Fruit fly (Drosophila melanogaster) whole organism, embryonic: ENCODE measurements around the gene CG10508.

Source experiments
- Ada2b ChIP-seq: fragments of 200-800 bp; sonication (Bioruptor generic); IDR thresholded peaks from 2 replicates; pipeline ENCODE4 v1.3.6; 2022; ENCODE audit warnings: missing biosample characterization, missing genetic modification characterization
- Antp ChIP-seq: fragments of 200-800 bp; sonication (Bioruptor generic); optimal IDR thresholded peaks from 3 replicates; lab custom pipeline; 2016; ENCODE audit warnings: missing biosample characterization, missing genetic modification characterization
- CG10267 ChIP-seq: fragments of 200-800 bp; sonication (Bioruptor generic); optimal IDR thresholded peaks from 2 replicates; lab custom pipeline; 2018; ENCODE audit warnings: missing biosample characterization, mild to moderate bottlenecking, missing genetic modification characterization, moderate library complexity
- CG11695 ChIP-seq: fragments of 200-800 bp; sonication (Bioruptor generic); IDR thresholded peaks from 3 replicates; pipeline ENCODE4 v1.3.6; 2022; ENCODE audit warnings: missing biosample characterization, missing genetic modification characterization
- CG11696 ChIP-seq: fragments of 200-800 bp; sonication (Bioruptor generic); IDR thresholded peaks from 2 replicates; pipeline ENCODE4 v1.3.6; 2022; ENCODE audit warnings: missing biosample characterization, missing genetic modification characterization
- CG13894 ChIP-seq: fragments of 200-800 bp; sonication (Bioruptor generic); optimal IDR thresholded peaks from 3 replicates; lab custom pipeline; 2018; ENCODE audit warnings: missing biosample characterization, mild to moderate bottlenecking, missing genetic modification characterization, moderate library complexity
- CG15011 ChIP-seq: fragments of 200-800 bp; sonication (Bioruptor generic); optimal IDR thresholded peaks from 3 replicates; lab custom pipeline; 2018; ENCODE audit warnings: missing biosample characterization, mild to moderate bottlenecking, missing genetic modification characterization
- CG15514 ChIP-seq: fragments of 200-800 bp; sonication (Bioruptor generic); optimal IDR thresholded peaks from 3 replicates; lab custom pipeline; 2017; ENCODE audit warnings: missing biosample characterization, missing genetic modification characterization, mild to moderate bottlenecking, moderate library complexity, missing genetic modification reagents
- CG15696 ChIP-seq: fragments of 200-800 bp; sonication (Bioruptor generic); optimal IDR thresholded peaks from 2 replicates; lab custom pipeline; 2019; ENCODE audit warnings: missing biosample characterization, mild to moderate bottlenecking, missing genetic modification characterization, moderate library complexity
- CG16815 ChIP-seq: fragments of 200-800 bp; sonication (Bioruptor generic); optimal IDR thresholded peaks from 3 replicates; lab custom pipeline; 2017; ENCODE audit warnings: missing biosample characterization, mild to moderate bottlenecking, missing genetic modification characterization
- CG16863 ChIP-seq: fragments of 200-800 bp; sonication (Bioruptor generic); optimal IDR thresholded peaks from 3 replicates; lab custom pipeline; 2016; ENCODE audit warnings: missing biosample characterization, missing genetic modification characterization
- CG17612 ChIP-seq: fragments of 200-800 bp; sonication (Bioruptor generic); IDR thresholded peaks from 2 replicates; pipeline ENCODE4 v1.3.6; 2022; ENCODE audit warnings: missing biosample characterization, missing genetic modification characterization
- CG1792 ChIP-seq: fragments of 200-800 bp; sonication (Bioruptor generic); optimal IDR thresholded peaks from 2 replicates; lab custom pipeline; 2016; ENCODE audit warnings: missing biosample characterization, missing genetic modification characterization
- CG18599 ChIP-seq: fragments of 200-800 bp; sonication (Bioruptor generic); optimal IDR thresholded peaks from 3 replicates; lab custom pipeline; 2017; ENCODE audit warnings: missing biosample characterization, missing genetic modification characterization, mild to moderate bottlenecking, moderate library complexity, missing genetic modification reagents
- CG3726 ChIP-seq: fragments of 200-800 bp; sonication (Bioruptor generic); IDR thresholded peaks from 3 replicates; pipeline ENCODE4, ENCODE4 v1.3.6; 2022; ENCODE audit warnings: missing biosample characterization, missing genetic modification characterization
- CG6765 ChIP-seq: fragments of 200-800 bp; sonication (Bioruptor generic); optimal IDR thresholded peaks from 3 replicates; lab custom pipeline; 2017; ENCODE audit warnings: missing biosample characterization, mild to moderate bottlenecking, missing genetic modification characterization
- CG7963 ChIP-seq: fragments of 200-800 bp; sonication (Bioruptor generic); IDR thresholded peaks from 3 replicates; pipeline ENCODE4 v1.3.6; 2022; ENCODE audit warnings: missing biosample characterization, missing genetic modification characterization; ENCODE audit not compliant: partially characterized antibody
- CG8089 ChIP-seq: fragments of 200-800 bp; sonication (Bioruptor generic); optimal IDR thresholded peaks from 3 replicates; lab custom pipeline; 2016; ENCODE audit warnings: missing biosample characterization, missing genetic modification characterization
- CG9727 ChIP-seq: fragments of 200-800 bp; sonication (Bioruptor generic); optimal IDR thresholded peaks from 3 replicates; lab custom pipeline; 2017; ENCODE audit warnings: missing biosample characterization, mild to moderate bottlenecking, missing genetic modification characterization
- CkIIα-i1 ChIP-seq: fragments of 200-800 bp; sonication (Bioruptor generic); IDR thresholded peaks from 2 replicates; pipeline ENCODE4 v1.3.6; 2022; ENCODE audit warnings: missing biosample characterization, missing genetic modification characterization
- Deaf1 ChIP-seq: fragments of 200-800 bp; optimal IDR thresholded peaks from 3 replicates; lab custom pipeline; 2019; ENCODE audit warnings: missing biosample characterization, mild to moderate bottlenecking, missing genetic modification characterization, moderate library complexity
- Hr78 ChIP-seq, 2 experiments: fragments of 200-800 bp in 1 of 2; fragments of >200 bp in 1 of 2; sonication (Bioruptor generic) in 1 of 2; optimal IDR thresholded peaks; 2 replicates each; lab custom pipeline; 2017 to 2019; ENCODE audit warnings: missing biosample characterization in 2 of 2, missing genetic modification characterization in 2 of 2, mild to moderate bottlenecking in 1 of 2, moderate library complexity in 1 of 2
- MTF-1 ChIP-seq: fragments of 200-800 bp; sonication (Bioruptor generic); optimal IDR thresholded peaks from 2 replicates; lab custom pipeline; 2018; ENCODE audit warnings: missing biosample characterization, mild to moderate bottlenecking, missing genetic modification characterization, borderline replicate concordance
- Oli ChIP-seq: fragments of 200-800 bp; sonication (Bioruptor generic); optimal IDR thresholded peaks from 2 replicates; lab custom pipeline; 2018; ENCODE audit warnings: missing biosample characterization, mild to moderate bottlenecking, missing genetic modification characterization, moderate library complexity
- Rfx ChIP-seq: fragments of 200-800 bp; sonication (Bioruptor generic); IDR thresholded peaks from 2 replicates; pipeline ENCODE4 v1.3.6; 2022; ENCODE audit warnings: missing biosample characterization, missing genetic modification characterization
- Trl ChIP-seq, 3 experiments: fragments of >200 bp in 2 of 3; fragments of 200-800 bp in 1 of 3; sonication (Bioruptor generic) in 1 of 3; optimal IDR thresholded peaks; 2 replicates in 1 of 3; 3 replicates in 2 of 3; lab custom pipeline; 2016 to 2017; ENCODE audit warnings: missing biosample characterization in 1 of 3, missing genetic modification characterization in 1 of 3
- ab ChIP-seq: fragments of 200-800 bp; sonication (Bioruptor generic); optimal IDR thresholded peaks from 2 replicates; lab custom pipeline; 2016; ENCODE audit warnings: missing biosample characterization, missing genetic modification characterization
- al ChIP-seq: fragments of 200-800 bp; sonication (Bioruptor generic); IDR thresholded peaks from 2 replicates; pipeline ENCODE4 v1.3.6; 2022; ENCODE audit warnings: missing biosample characterization, missing genetic modification characterization
- az2 ChIP-seq: fragments of 200-800 bp; sonication (Bioruptor generic); optimal IDR thresholded peaks from 3 replicates; lab custom pipeline; 2016; ENCODE audit warnings: missing biosample characterization, missing genetic modification characterization
- bab2 ChIP-seq: fragments of 200-800 bp; sonication (Bioruptor generic); optimal IDR thresholded peaks from 2 replicates; lab custom pipeline; 2016; ENCODE audit warnings: missing biosample characterization, missing genetic modification characterization
- cad ChIP-seq: fragments of >200 bp; optimal IDR thresholded peaks from 2 replicates; lab custom pipeline; 2017; ENCODE audit warnings: missing biosample characterization, missing genetic modification characterization
- dan ChIP-seq: fragments of 200-800 bp; sonication (Bioruptor generic); IDR thresholded peaks from 2 replicates; pipeline ENCODE4 v1.3.6; 2022; ENCODE audit warnings: missing biosample characterization, missing genetic modification characterization
- exex ChIP-seq: fragments of 200-800 bp; sonication (Bioruptor generic); optimal IDR thresholded peaks from 4 replicates; lab custom pipeline; 2018; ENCODE audit warnings: missing biosample characterization, mild to moderate bottlenecking, missing genetic modification characterization, moderate library complexity
- gce ChIP-seq: fragments of 200-800 bp; sonication (Bioruptor generic); IDR thresholded peaks from 3 replicates; pipeline ENCODE4 v1.3.6; 2022; ENCODE audit warnings: missing biosample characterization, missing genetic modification characterization
- gro ChIP-seq: fragments of 200-800 bp; sonication (Bioruptor generic); optimal IDR thresholded peaks from 2 replicates; lab custom pipeline; 2016; ENCODE audit warnings: missing biosample characterization, missing genetic modification characterization
- luna ChIP-seq: fragments of 200-800 bp; sonication (Bioruptor generic); optimal IDR thresholded peaks from 2 replicates; lab custom pipeline; 2016; ENCODE audit warnings: missing biosample characterization, missing genetic modification characterization
- nom ChIP-seq: fragments of 200-800 bp; sonication (Bioruptor generic); optimal IDR thresholded peaks from 2 replicates; lab custom pipeline; 2017; ENCODE audit warnings: missing biosample characterization, missing genetic modification characterization, mild to moderate bottlenecking, moderate library complexity, missing genetic modification reagents
- onecut ChIP-seq: fragments of 200-800 bp; sonication (Bioruptor generic); IDR thresholded peaks from 2 replicates; pipeline ENCODE4 v1.3.6; 2022; ENCODE audit warnings: missing biosample characterization, missing genetic modification characterization
- row ChIP-seq: fragments of 200-800 bp; sonication (Bioruptor generic); IDR thresholded peaks from 3 replicates; pipeline ENCODE4 v1.3.6; 2022; ENCODE audit warnings: missing biosample characterization, missing genetic modification characterization
- scrt ChIP-seq: fragments of 200-800 bp; sonication (Bioruptor generic); optimal IDR thresholded peaks from 2 replicates; lab custom pipeline; 2018; ENCODE audit warnings: missing biosample characterization, mild to moderate bottlenecking, missing genetic modification characterization, moderate library complexity
- sens ChIP-seq: fragments of 200-800 bp; sonication (Bioruptor generic); peaks from one replicate; lab custom pipeline; 2016; ENCODE audit warnings: missing biosample characterization, missing genetic modification characterization
- shn ChIP-seq: fragments of 200-800 bp; sonication (Bioruptor generic); optimal IDR thresholded peaks from 3 replicates; lab custom pipeline; 2016; ENCODE audit warnings: missing biosample characterization, missing genetic modification characterization
- slbo ChIP-seq: fragments of 200-800 bp; sonication (Bioruptor generic); IDR thresholded peaks from 2 replicates; pipeline ENCODE4 v1.3.6; 2022; ENCODE audit warnings: missing biosample characterization, missing genetic modification characterization
- toy ChIP-seq: fragments of 200-800 bp; sonication (Bioruptor generic); IDR thresholded peaks from 2 replicates; pipeline ENCODE4 v1.3.6; 2022; ENCODE audit warnings: missing biosample characterization, missing genetic modification characterization
- trh ChIP-seq: fragments of 200-800 bp; sonication (Bioruptor generic); optimal IDR thresholded peaks from 2 replicates; lab custom pipeline; 2016; ENCODE audit warnings: missing biosample characterization, missing genetic modification characterization
- tup ChIP-seq: fragments of 200-800 bp; sonication (Bioruptor generic); optimal IDR thresholded peaks from 2 replicates; lab custom pipeline; 2016; ENCODE audit warnings: missing biosample characterization, mild to moderate bottlenecking, missing genetic modification characterization, moderate library complexity
- vnd ChIP-seq: fragments of 200-800 bp; sonication (Bioruptor generic); IDR thresholded peaks from 3 replicates; pipeline ENCODE4 v1.3.6; 2022; ENCODE audit warnings: missing biosample characterization, missing genetic modification characterization; ENCODE audit not compliant: partially characterized antibody
- wor ChIP-seq: fragments of 200-800 bp; sonication (Bioruptor generic); IDR thresholded peaks from 2 replicates; pipeline ENCODE4 v1.3.6; 2022; ENCODE audit warnings: missing biosample characterization, missing genetic modification characterization
- zf30C ChIP-seq: fragments of 200-800 bp; sonication (Bioruptor generic); optimal IDR thresholded peaks from 3 replicates; lab custom pipeline; 2018; ENCODE audit warnings: missing biosample characterization, mild to moderate bottlenecking, missing genetic modification characterization

The CG10508 gene

dm6 chr3L:21176935-21177581, 33.0 kb upstream of the CG10508 start (continued):
- TF ChIP-seq CG17612 (peak; percentile 64; the same call in 1 of the 2 replicates), al (GFP tag; lab: Robert Waterston, UW) (peak; percentile 89), CG8089 (GFP tag; lab: Kevin White, UChicago) (no peak), CG3726 (GFP tag; lab: Robert Waterston, UW) (0 out of 3 replicates have a peak, but pooled peaks have one; percentile 18), CG11695 (GFP tag; lab: Robert Waterston, UW) (peak; percentile 79; the same call in 2 of the 3 replicates), toy (peak; percentile 74), CG1792 (peak; percentile 8), gce (GFP tag; lab: Robert Waterston, UW) (no peak), nom (GFP tag; lab: Kevin White, UChicago) (no peak), CG16815 (GFP tag; lab: Kevin White, UChicago) (peak; percentile 31), slbo (GFP tag; lab: Robert Waterston, UW) (peak; percentile 93), CG10267 (tag; lab: Kevin White, UChicago) (peak; percentile 12), gro (peak; percentile 30), shn (GFP tag; lab: Kevin White, UChicago) (peak; percentile 30), CG11696 (GFP tag; lab: Robert Waterston, UW) (peak; percentile 40; the same call in 1 of the 2 replicates), row (GFP tag; lab: Robert Waterston, UW) (peak; percentile 79), luna (GFP tag; lab: Kevin White, UChicago) (no peak), onecut (GFP tag; lab: Robert Waterston, UW) (no peak), tup (GFP tag; lab: Kevin White, UChicago) (peak; percentile 8), CkIIα-i1 (no peak), Hr78 (GFP tag; optimal IDR thresholded peaks at IDR 0.05; lab: Kevin White, UChicago) (no peak), CG9727 (GFP tag; lab: Kevin White, UChicago) (peak; percentile 69), CG15696 (tag; lab: Kevin White, UChicago) (peak; percentile 11), bab2 (GFP tag; lab: Kevin White, UChicago) (peak; percentile 49), CG7963 (GFP tag; lab: Robert Waterston, UW) (no peak), Antp (GFP tag; lab: Kevin White, UChicago) (peak; percentile 31), wor (GFP tag; lab: Robert Waterston, UW) (no peak), vnd (GFP tag; lab: Robert Waterston, UW) (no peak), az2 (GFP tag; lab: Kevin White, UChicago) (peak; percentile 47), MTF-1 (GFP tag; lab: Kevin White, UChicago) (no peak), Oli (peak; percentile 52), exex (tag; lab: Kevin White, UChicago) (peak; percentile 30), zf30C (GFP tag; lab: Kevin White, UChicago) (peak; percentile 9), sens (GFP tag; lab: Kevin White, UChicago) (peak; percentile 11)
- TF ChIP-seq, all 482 proteins: peak for 236

DNA sequence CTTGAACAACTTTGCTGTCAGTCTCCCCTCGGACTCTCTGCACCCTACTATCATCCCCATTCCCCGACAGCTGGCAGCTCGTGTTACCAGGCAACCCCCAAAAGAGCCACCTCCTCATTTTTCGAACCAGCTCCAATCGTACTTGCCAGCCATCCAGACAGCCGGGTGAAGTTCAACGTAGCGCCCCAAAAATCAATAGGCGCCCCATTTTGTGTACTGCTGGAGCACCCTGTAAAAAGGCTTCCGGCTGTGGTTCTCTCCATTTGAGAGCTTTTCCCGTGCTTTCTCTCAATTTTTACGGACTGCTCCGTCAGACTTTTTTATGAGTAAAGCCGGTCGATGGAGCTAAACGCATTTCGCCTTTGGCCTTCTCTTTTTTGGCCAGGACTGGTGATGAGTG, 24.4 kb upstream of the CG10508 start:
- TF ChIP-seq Rfx (GFP tag; lab: Robert Waterston, UW) (peak; percentile 28; the same call in 1 of the 2 replicates), dan (GFP tag; lab: Robert Waterston, UW) (no peak), CG18599 (GFP tag; lab: Kevin White, UChicago) (peak; percentile 3), CG17612 (no peak), ab (GFP tag; lab: Kevin White, UChicago) (no peak), Deaf1 (tag; lab: Kevin White, UChicago) (peak; percentile 13), row (GFP tag; lab: Robert Waterston, UW) (peak; percentile 38; the same call in 1 of the 3 replicates), CG15514 (GFP tag; lab: Kevin White, UChicago) (peak; percentile 97), trh (no peak), CG16863 (GFP tag; lab: Kevin White, UChicago) (no peak), Trl (optimal IDR thresholded peaks at IDR 0.05; lab: Kevin White, UChicago) (peak in 1 of 2 experiments; percentile 27), Trl (GFP tag; optimal IDR thresholded peaks at IDR 0.05; lab: Kevin White, UChicago) (no peak), CG15011 (GFP tag; lab: Kevin White, UChicago) (no peak), onecut (GFP tag; lab: Robert Waterston, UW) (peak; percentile 97), scrt (GFP tag; lab: Kevin White, UChicago) (peak; percentile 62), Ada2b (GFP tag; lab: Robert Waterston, UW) (no peak), CG13894 (peak; percentile 25), CG6765 (peak; percentile 13), cad (GFP tag; lab: Kevin White, UChicago) (no peak)
